Fruit fly (Drosophila melanogaster): Measurements from ENCODE around the gene CG13983.

DNA sequence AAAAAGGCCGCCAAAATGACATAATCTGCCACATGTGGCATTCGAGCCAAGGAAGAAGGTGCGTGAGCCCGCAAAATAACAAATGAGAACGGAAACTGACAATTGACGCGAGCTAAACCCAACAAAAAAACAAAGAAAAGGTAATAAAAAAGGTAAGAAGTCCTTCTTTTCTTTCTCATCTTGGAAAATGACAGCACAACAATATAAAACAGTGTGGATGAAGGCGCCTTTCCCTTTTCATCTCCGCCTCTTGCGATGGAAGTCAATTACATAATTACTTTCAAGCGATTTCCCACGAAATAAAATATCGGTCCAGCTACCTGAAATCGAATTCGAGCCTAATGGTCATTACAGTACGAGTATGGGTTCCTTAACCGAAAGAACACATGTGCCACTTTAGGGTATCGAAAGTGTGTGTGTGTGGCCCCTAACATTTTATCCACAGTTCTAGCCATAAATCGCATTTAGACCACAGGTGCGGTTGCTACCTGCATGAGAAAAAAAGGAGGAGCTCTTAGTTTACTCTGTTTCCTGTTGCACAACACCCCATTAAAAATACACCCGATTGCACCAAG, 35.0 kb downstream of the CG13983 start:
- TF ChIP-seq Mio (GFP tag; optimal IDR thresholded peaks at IDR 0.05) (no peak), pan (optimal IDR thresholded peaks at IDR 0.05) (no peak), Hr78 (GFP tag; optimal IDR thresholded peaks at IDR 0.05) (no peak), OdsH (GFP tag; optimal IDR thresholded peaks at IDR 0.05) (no peak), Myc (optimal IDR thresholded peaks at IDR 0.05) (no peak), GATAd (GFP tag; optimal IDR thresholded peaks at IDR 0.05) (no peak), psq (GFP tag; optimal IDR thresholded peaks at IDR 0.05) (no peak), Dfd (GFP tag; optimal IDR thresholded peaks at IDR 0.05) (no peak), h (GFP tag; optimal IDR thresholded peaks at IDR 0.05) (no peak), foxo (GFP tag; optimal IDR thresholded peaks at IDR 0.05) (no peak), ey (GFP tag; optimal IDR thresholded peaks at IDR 0.05) (no peak), HLH106 (tag; optimal IDR thresholded peaks at IDR 0.05) (no peak)

Data from whole organism, wandering third instar larva.